Worm (Caenorhabditis elegans): Measurements from ENCODE around the gene ckc-1.
A peak's percentile ranks its signal among the peaks of the same experiment; 100 is the strongest.

Gene ckc-1

ce11 chrX:3596303-3596772, 19.9 kb downstream of the ckc-1 start, which contains the start of gene T27A10.6:
T27A10.6 (minus strand) TSS chrX:3596353.
- no peak for TF ChIP-seq egl-27 (tag; optimal IDR thresholded peaks at IDR 0.05)
- TF ChIP-seq blmp-1 (tag; optimal IDR thresholded peaks at IDR 0.05; ENCODE audit: insufficient read depth): peak; percentile 29
- peak; percentile 25 for TF ChIP-seq nhr-21 (tag; optimal IDR thresholded peaks at IDR 0.05)

ce11 chrX:3596967-3597366, 20.6 kb downstream of the ckc-1 start:
- no peak for TF ChIP-seq dmd-4 (tag; optimal IDR thresholded peaks at IDR 0.05)
- TF ChIP-seq F13H6.1 (tag; optimal IDR thresholded peaks at IDR 0.05): no peak
- TF ChIP-seq alr-1 (tag; optimal IDR thresholded peaks at IDR 0.05): no peak
- TF ChIP-seq sem-4 (tag; optimal IDR thresholded peaks at IDR 0.05): no peak
- TF ChIP-seq fos-1 (tag; optimal IDR thresholded peaks at IDR 0.05): no peak
- no peak for TF ChIP-seq elt-1 (tag; optimal IDR thresholded peaks at IDR 0.05)
- no peak for TF ChIP-seq egl-27 (tag; optimal IDR thresholded peaks at IDR 0.05)
- TF ChIP-seq nhr-25 (tag; optimal IDR thresholded peaks at IDR 0.05): no peak
- TF ChIP-seq blmp-1 (tag; optimal IDR thresholded peaks at IDR 0.05; ENCODE audit: insufficient read depth): no peak
- no peak for TF ChIP-seq unc-62 (GFP tag; optimal IDR thresholded peaks at IDR 0.05)
- no peak for TF ChIP-seq ztf-4 (tag; optimal IDR thresholded peaks at IDR 0.05)
- TF ChIP-seq peb-1 (tag; optimal IDR thresholded peaks at IDR 0.05): no peak
- TF ChIP-seq nhr-21 (tag; optimal IDR thresholded peaks at IDR 0.05): no peak
- no peak for TF ChIP-seq nhr-10 (tag; optimal IDR thresholded peaks at IDR 0.05)
- TF ChIP-seq lin-11 (tag; optimal IDR thresholded peaks at IDR 0.05): no peak
- no peak for TF ChIP-seq nhr-6 (tag; optimal IDR thresholded peaks at IDR 0.05)
- no peak for TF ChIP-seq aly-2 (tag; optimal IDR thresholded peaks at IDR 0.05)

ce11 chrX:3599860-3600259, 23.5 kb downstream of the ckc-1 start:
- TF ChIP-seq nhr-25 (tag; optimal IDR thresholded peaks at IDR 0.05) (no peak), unc-55 (GFP tag; optimal IDR thresholded peaks at IDR 0.05) (no peak), lin-11 (tag; optimal IDR thresholded peaks at IDR 0.05) (no peak), Y55F3AM.14 (GFP tag; optimal IDR thresholded peaks at IDR 0.05) (no peak)

ce11 chrX:3600390-3600789, 24.0 kb downstream of the ckc-1 start, which contains the start of gene cgr-1:
cgr-1 (minus strand) TSS chrX:3600457.
- TF ChIP-seq nhr-6 (tag; optimal IDR thresholded peaks at IDR 0.05) (no peak), fos-1 (tag; optimal IDR thresholded peaks at IDR 0.05) (peak; percentile 65)

- TF ChIP-seq ztf-11 (tag; optimal IDR thresholded peaks at IDR 0.05) (no peak), nhr-11 (tag; optimal IDR thresholded peaks at IDR 0.05) (no peak), nhr-12 (tag; optimal IDR thresholded peaks at IDR 0.05) (no peak), nhr-6 (tag; optimal IDR thresholded peaks at IDR 0.05) (no peak), lin-11 (tag; optimal IDR thresholded peaks at IDR 0.05) (no peak), sma-9 (GFP tag; optimal IDR thresholded peaks at IDR 0.05) (no peak), sma-9 (tag; optimal IDR thresholded peaks at IDR 0.05) (no peak), dmd-4 (tag; optimal IDR thresholded peaks at IDR 0.05) (no peak), nhr-129 (tag; optimal IDR thresholded peaks at IDR 0.05) (no peak), zag-1 (tag; optimal IDR thresholded peaks at IDR 0.05) (no peak), skn-1 (tag; optimal IDR thresholded peaks at IDR 0.05) (no peak), nhr-21 (tag; optimal IDR thresholded peaks at IDR 0.05) (no peak), unc-55 (GFP tag; optimal IDR thresholded peaks at IDR 0.05) (no peak), lsy-2 (tag; optimal IDR thresholded peaks at IDR 0.05) (no peak), mab-5 (tag; optimal IDR thresholded peaks at IDR 0.05) (no peak), unc-62 (GFP tag; optimal IDR thresholded peaks at IDR 0.05) (no peak)
Measured at ce11 chrX:3601531-3601930, 25.1 kb downstream of the ckc-1 start, which contains the start of gene C18B2.3. C18B2.3 (plus strand) TSS chrX:3601831.

- TF ChIP-seq skn-1 (tag; optimal IDR thresholded peaks at IDR 0.05) (no peak), lin-11 (tag; optimal IDR thresholded peaks at IDR 0.05) (no peak)
Measured at ce11 chrX:3602622-3603021, 26.2 kb downstream of the ckc-1 start.

ce11 chrX:3605727-3606126, 29.3 kb downstream of the ckc-1 start, which contains the start of gene C18B2.4:
C18B2.4 (minus strand) TSS chrX:3605741.
- TF ChIP-seq ztf-11 (tag; optimal IDR thresholded peaks at IDR 0.05) (no peak), sma-9 (GFP tag; optimal IDR thresholded peaks at IDR 0.05) (peak; percentile 59), sma-9 (tag; optimal IDR thresholded peaks at IDR 0.05) (no peak), nhr-6 (tag; optimal IDR thresholded peaks at IDR 0.05) (no peak), lin-11 (tag; optimal IDR thresholded peaks at IDR 0.05) (peak; percentile 50), ceh-82 (tag; optimal IDR thresholded peaks at IDR 0.05) (no peak), ceh-16 (tag; optimal IDR thresholded peaks at IDR 0.05) (no peak), ztf-4 (tag; optimal IDR thresholded peaks at IDR 0.05) (peak; percentile 24), mab-5 (tag; optimal IDR thresholded peaks at IDR 0.05) (peak; percentile 84), ZK546.5 (tag; optimal IDR thresholded peaks at IDR 0.05) (no peak), C34F6.9 (tag; optimal IDR thresholded peaks at IDR 0.05) (peak; percentile 84), nhr-10 (tag; optimal IDR thresholded peaks at IDR 0.05) (no peak), nhr-77 (tag; optimal IDR thresholded peaks at IDR 0.05) (peak; percentile 47), nhr-11 (tag; optimal IDR thresholded peaks at IDR 0.05) (no peak), skn-1 (tag; optimal IDR thresholded peaks at IDR 0.05) (peak; percentile 19), mdl-1 (tag; optimal IDR thresholded peaks at IDR 0.05) (peak in 1 of 2 experiments; percentile 22), gmeb-1 (tag; optimal IDR thresholded peaks at IDR 0.05) (peak; percentile 55), nhr-25 (tag; optimal IDR thresholded peaks at IDR 0.05) (no peak), lsy-2 (tag; optimal IDR thresholded peaks at IDR 0.05) (peak; percentile 28 to 73), nhr-23 (tag; optimal IDR thresholded peaks at IDR 0.05) (no peak), crh-2 (tag; optimal IDR thresholded peaks at IDR 0.05) (peak; percentile 87), lin-13 (GFP tag; optimal IDR thresholded peaks at IDR 0.05) (peak; percentile 38), snpc-4 (tag; optimal IDR thresholded peaks at IDR 0.05) (peak; percentile 49)
